Fruit fly (Drosophila melanogaster) whole organism, prepupa: ENCODE results near the gene CG43135.

Experiments
- CG3032 ChIP-seq: fragments of 200-800 bp; optimal IDR thresholded peaks from 2 replicates; lab custom pipeline; 2019; ENCODE audit warnings: missing biosample characterization, mild to moderate bottlenecking, missing genetic modification characterization, moderate library complexity
- CG6808 ChIP-seq: fragments of 200-800 bp; sonication (Bioruptor generic); optimal IDR thresholded peaks from 3 replicates; lab custom pipeline; 2017; ENCODE audit warnings: missing biosample characterization, missing genetic modification characterization, mild to moderate bottlenecking, moderate library complexity, missing genetic modification reagents
- Eip78C ChIP-seq: fragments of 200-800 bp; sonication (Bioruptor generic); peaks from one replicate; lab custom pipeline; 2016; ENCODE audit warnings: missing biosample characterization, missing genetic modification characterization
- Eip93F ChIP-seq: fragments of 200-800 bp; sonication (Bioruptor generic); optimal IDR thresholded peaks from 2 replicates; lab custom pipeline; 2016; ENCODE audit warnings: missing biosample characterization, mild to moderate bottlenecking, missing genetic modification characterization
- Ets96B ChIP-seq: fragments of 200-800 bp; optimal IDR thresholded peaks from 2 replicates; lab custom pipeline; 2019; ENCODE audit warnings: missing biosample characterization, mild to moderate bottlenecking, missing genetic modification characterization, moderate library complexity
- Hr39 ChIP-seq: fragments of 200-800 bp; sonication (Bioruptor generic); optimal IDR thresholded peaks from 2 replicates; lab custom pipeline; 2016; ENCODE audit warnings: missing biosample characterization, missing genetic modification characterization
- dac ChIP-seq: fragments of 200-800 bp; sonication (Bioruptor generic); optimal IDR thresholded peaks from 2 replicates; lab custom pipeline; 2017; ENCODE audit warnings: missing biosample characterization, mild to moderate bottlenecking, missing genetic modification characterization
- spab ChIP-seq: fragments of 200-800 bp; sonication (Bioruptor generic); optimal IDR thresholded peaks from 2 replicates; lab custom pipeline; 2017; ENCODE audit warnings: missing biosample characterization, mild to moderate bottlenecking, missing genetic modification characterization, missing genetic modification reagents
- ss ChIP-seq, 2 experiments: fragments of 200-800 bp; sonication (Bioruptor generic); optimal IDR thresholded peaks; 2 replicates in 1 of 2; 3 replicates in 1 of 2; lab custom pipeline; 2017 to 2018; ENCODE audit warnings: mild to moderate bottlenecking in 2 of 2, missing biosample characterization in 2 of 2, missing genetic modification characterization in 2 of 2, moderate library complexity in 1 of 2

- TF ChIP-seq dac (GFP tag; lab: Kevin White, UChicago) (no peak), spab (GFP tag; lab: Kevin White, UChicago) (no peak), Eip78C (no peak), Ets96B (tag; lab: Kevin White, UChicago) (no peak), CG6808 (GFP tag; lab: Kevin White, UChicago) (no peak), Hr39 (GFP tag; lab: Kevin White, UChicago) (no peak), CG3032 (tag; lab: Kevin White, UChicago) (no peak), Eip93F (GFP tag; lab: Kevin White, UChicago) (no peak), ss (GFP tag; optimal IDR thresholded peaks at IDR 0.05; lab: Kevin White, UChicago) (no peak)
Observed at dm6 chrX:4293418-4293817, 45.2 kb downstream of the CG43135 start.
